Worm (Caenorhabditis elegans) whole organism, early embryonic: ENCODE results near the gene ZK945.7.

Experiments
- aly-1 ChIP-seq: sonication (generic microtip); optimal IDR thresholded peaks from 2 replicates; lab custom pipeline; 2016; ENCODE audit warnings: missing genetic modification characterization, missing compliant biosample characterization
- flt-1 ChIP-seq: fragments of 200-800 bp; sonication (Bioruptor generic); IDR thresholded peaks from 2 replicates; pipeline ENCODE4 v1.3.6; 2022; ENCODE audit warnings: missing genetic modification characterization, missing compliant biosample characterization

DNA sequence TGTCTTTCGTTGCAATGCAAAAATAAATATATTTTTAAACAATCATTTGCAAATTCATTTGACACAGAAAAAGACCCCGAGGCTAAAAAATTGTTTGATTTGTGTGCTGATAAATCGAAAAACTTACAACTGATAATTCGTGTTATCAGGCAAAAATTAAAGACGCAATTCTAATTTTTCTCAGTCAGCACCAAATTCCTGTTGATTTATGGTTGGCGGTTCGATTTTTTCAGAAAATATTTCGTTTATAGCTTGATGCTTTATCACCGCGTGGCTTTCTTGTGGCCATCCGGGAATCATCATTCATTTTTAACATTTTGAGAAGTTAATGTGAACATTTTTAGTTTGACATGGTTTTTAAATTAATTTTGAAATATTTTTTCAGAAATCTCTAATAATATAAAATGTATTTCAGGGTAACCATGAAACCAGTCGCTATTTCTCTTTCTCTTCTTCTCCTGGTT, 30.9 kb upstream of the ZK945.7 start, which contains the start of gene asah-2:
- TF ChIP-seq aly-1 (tag; lab: Kevin White, UChicago) (no peak), flt-1 (GFP tag; lab: Robert Waterston, UW) (no peak)
